Fruit fly (Drosophila melanogaster) whole organism, wandering third instar larva: ENCODE data around the gene CREG.

ENCODE experiments used
- Abd-B ChIP-seq: fragments of >200 bp; optimal IDR thresholded peaks from 2 replicates; lab custom pipeline; 2017; ENCODE audit warnings: missing biosample characterization, missing genetic modification characterization
- CG32264 ChIP-seq: fragments of 200-800 bp; sonication (Bioruptor generic); optimal IDR thresholded peaks from 2 replicates; lab custom pipeline; 2016; ENCODE audit warnings: missing biosample characterization, missing genetic modification characterization
- CG9705 ChIP-seq: fragments of 200-800 bp; sonication (Bioruptor generic); optimal IDR thresholded peaks from 2 replicates; lab custom pipeline; 2018; ENCODE audit warnings: missing biosample characterization, mild to moderate bottlenecking, missing genetic modification characterization
- CrebA ChIP-seq: fragments of 200-800 bp; sonication (Bioruptor generic); optimal IDR thresholded peaks from 2 replicates; lab custom pipeline; 2016; ENCODE audit warnings: missing biosample characterization, mild to moderate bottlenecking, missing genetic modification characterization, borderline replicate concordance
- Dfd ChIP-seq: fragments of >200 bp; optimal IDR thresholded peaks from 2 replicates; lab custom pipeline; 2017; ENCODE audit warnings: missing biosample characterization, missing genetic modification characterization
- Dif ChIP-seq: fragments of 200-275, 200-300 bp; sonication (Bioruptor generic); optimal IDR thresholded peaks from 2 replicates; lab custom pipeline; 2018; ENCODE audit warnings: missing biosample characterization, missing genetic modification characterization; ENCODE audit not compliant: partially characterized antibody
- GATAd ChIP-seq: sonication (Bioruptor generic); optimal IDR thresholded peaks from 2 replicates; lab custom pipeline; 2016; ENCODE audit warnings: missing biosample characterization, missing genetic modification characterization
- HLH106 ChIP-seq: fragments of 200-800 bp; optimal IDR thresholded peaks from 3 replicates; lab custom pipeline; 2019; ENCODE audit warnings: missing biosample characterization, mild to moderate bottlenecking, missing genetic modification characterization, moderate library complexity
- Hnf4 ChIP-seq: fragments of 200-800 bp; sonication (Bioruptor generic); optimal IDR thresholded peaks from 2 replicates; lab custom pipeline; 2016; ENCODE audit warnings: missing biosample characterization, mild to moderate bottlenecking, missing genetic modification characterization
- Hr78 ChIP-seq: fragments of >200 bp; optimal IDR thresholded peaks from 2 replicates; lab custom pipeline; 2017; ENCODE audit warnings: missing biosample characterization, missing genetic modification characterization
- Hr83 ChIP-seq: fragments of 200-300 bp; sonication (Bioruptor generic); optimal IDR thresholded peaks from 2 replicates; lab custom pipeline; 2016; ENCODE audit warnings: missing biosample characterization, mild to moderate bottlenecking, missing genetic modification characterization, moderate library complexity; ENCODE audit not compliant: poor library complexity, severe bottlenecking
- Jra ChIP-seq: sonication (Bioruptor generic); optimal IDR thresholded peaks from 2 replicates; lab custom pipeline; 2016; ENCODE audit warnings: missing biosample characterization, missing genetic modification characterization
- Mio ChIP-seq: sonication (Bioruptor generic); optimal IDR thresholded peaks from 2 replicates; lab custom pipeline; 2016; ENCODE audit warnings: missing biosample characterization, missing genetic modification characterization
- Myc ChIP-seq: fragments of >200 bp; optimal IDR thresholded peaks from 2 replicates; lab custom pipeline; 2017
- N ChIP-seq: fragments of >200 bp; optimal IDR thresholded peaks from 2 replicates; lab custom pipeline; 2018; ENCODE audit warnings: missing biosample characterization, missing external identifiers, missing genetic modification characterization
- OdsH ChIP-seq: fragments of 200-800 bp; sonication (Bioruptor generic); optimal IDR thresholded peaks from 2 replicates; lab custom pipeline; 2016; ENCODE audit warnings: missing biosample characterization, mild to moderate bottlenecking, missing genetic modification characterization
- Rel ChIP-seq, 2 experiments: fragments of 200-800 bp; sonication (Bioruptor generic) in 1 of 2; optimal IDR thresholded peaks; 2 replicates in 1 of 2; 3 replicates in 1 of 2; lab custom pipeline; 2016 to 2019; ENCODE audit warnings: mild to moderate bottlenecking in 2 of 2, missing biosample characterization in 2 of 2, missing genetic modification characterization in 2 of 2, moderate library complexity in 1 of 2
- Sp1 ChIP-seq: fragments of 200-800 bp; sonication (Bioruptor generic); optimal IDR thresholded peaks from 3 replicates; lab custom pipeline; 2019; ENCODE audit warnings: missing biosample characterization, mild to moderate bottlenecking, missing genetic modification characterization, moderate library complexity
- Vsx2 ChIP-seq: fragments of 200-300, 225-300 bp; sonication (Bioruptor generic); optimal IDR thresholded peaks from 2 replicates; lab custom pipeline; 2018; ENCODE audit warnings: missing biosample characterization, missing genetic modification characterization; ENCODE audit not compliant: partially characterized antibody
- br ChIP-seq: fragments of 200-800 bp; sonication (Bioruptor generic); optimal IDR thresholded peaks from 2 replicates; lab custom pipeline; 2016; ENCODE audit warnings: missing biosample characterization, missing genetic modification characterization
- brk ChIP-seq: fragments of 200-800 bp; sonication (Bioruptor generic); optimal IDR thresholded peaks from 2 replicates; lab custom pipeline; 2016; ENCODE audit warnings: missing biosample characterization, mild to moderate bottlenecking, missing genetic modification characterization
- dl ChIP-seq, 2 experiments: fragments of 175-275, 200-275 bp in 1 of 2; fragments of 200-275 bp in 1 of 2; sonication (Bioruptor generic); optimal IDR thresholded peaks; lab custom pipeline; 2018; ENCODE audit warnings: mild to moderate bottlenecking in 2 of 2, missing biosample characterization in 2 of 2, missing genetic modification characterization in 2 of 2, moderate library complexity in 2 of 2; ENCODE audit not compliant: partially characterized antibody in 2 of 2, insufficient read depth in 1 of 2
- dmrt93B ChIP-seq: fragments of 200-800 bp; sonication (Bioruptor generic); optimal IDR thresholded peaks from 2 replicates; lab custom pipeline; 2018; ENCODE audit warnings: missing biosample characterization, mild to moderate bottlenecking, missing genetic modification characterization
- dsf ChIP-seq: sonication (Bioruptor generic); optimal IDR thresholded peaks from 2 replicates; lab custom pipeline; 2016; ENCODE audit warnings: missing biosample characterization, missing genetic modification characterization, borderline replicate concordance
- ey ChIP-seq: fragments of 200-800 bp; sonication (Bioruptor generic); optimal IDR thresholded peaks from 2 replicates; lab custom pipeline; 2016; ENCODE audit warnings: missing biosample characterization, missing genetic modification characterization
- foxo ChIP-seq, 2 experiments: fragments of 200-800 bp; sonication (Bioruptor generic); optimal IDR thresholded peaks; 2 replicates in 1 of 2; 3 replicates in 1 of 2; lab custom pipeline; 2016 to 2017; ENCODE audit warnings: missing biosample characterization in 2 of 2, missing genetic modification characterization in 2 of 2
- fru ChIP-seq: fragments of 200-800 bp; sonication (Bioruptor generic); optimal IDR thresholded peaks from 3 replicates; lab custom pipeline; 2016; ENCODE audit warnings: missing biosample characterization, mild to moderate bottlenecking, missing genetic modification characterization
- h ChIP-seq: fragments of 200-800 bp; sonication (Bioruptor generic); optimal IDR thresholded peaks from 3 replicates; lab custom pipeline; 2016; ENCODE audit warnings: missing biosample characterization, mild to moderate bottlenecking, missing genetic modification characterization
- jim ChIP-seq: fragments of 175-275, 200-325 bp; sonication (Bioruptor generic); optimal IDR thresholded peaks from 2 replicates; lab custom pipeline; 2016; ENCODE audit warnings: missing biosample characterization, mild to moderate bottlenecking, missing genetic modification characterization
- lola ChIP-seq: fragments of >200 bp; optimal IDR thresholded peaks from 2 replicates; lab custom pipeline; 2017; ENCODE audit warnings: missing biosample characterization, missing genetic modification characterization
- pan ChIP-seq: fragments of >200 bp; optimal IDR thresholded peaks from 2 replicates; lab custom pipeline; 2017
- psq ChIP-seq: fragments of 200-800 bp; sonication (Bioruptor generic); optimal IDR thresholded peaks from 3 replicates; lab custom pipeline; 2017; ENCODE audit warnings: missing biosample characterization, mild to moderate bottlenecking, missing genetic modification characterization, moderate library complexity
- rgr ChIP-seq: fragments of 200-800 bp; sonication (Bioruptor generic); optimal IDR thresholded peaks from 3 replicates; lab custom pipeline; 2016; ENCODE audit warnings: missing biosample characterization, mild to moderate bottlenecking, missing genetic modification characterization
- sage ChIP-seq: fragments of 200-800 bp; sonication (Bioruptor generic); optimal IDR thresholded peaks from 2 replicates; lab custom pipeline; 2016; ENCODE audit warnings: missing biosample characterization, mild to moderate bottlenecking, missing genetic modification characterization
- sv ChIP-seq: fragments of 200-800 bp; sonication (Bioruptor generic); optimal IDR thresholded peaks from 3 replicates; lab custom pipeline; 2016; ENCODE audit warnings: missing biosample characterization, missing genetic modification characterization
- tai ChIP-seq: sonication (Bioruptor generic); optimal IDR thresholded peaks from 2 replicates; lab custom pipeline; 2016; ENCODE audit warnings: missing biosample characterization, missing genetic modification characterization
- usp ChIP-seq: fragments of >200 bp; optimal IDR thresholded peaks from 2 replicates; lab custom pipeline; 2017; ENCODE audit warnings: missing biosample characterization, missing genetic modification characterization
- woc ChIP-seq: sonication (Bioruptor generic); optimal IDR thresholded peaks from 2 replicates; lab custom pipeline; 2016; ENCODE audit warnings: missing biosample characterization, mild to moderate bottlenecking, missing genetic modification characterization

The CREG gene

dm6 chr3R:17386168-17386819 lies 8.1 kb downstream of the CREG start:
- no peak for TF ChIP-seq usp (GFP tag; lab: Kevin White, UChicago)
- TF ChIP-seq pan (lab: Kevin White, UChicago) = no peak
- TF ChIP-seq dl (GFP tag; optimal IDR thresholded peaks at IDR 0.05; lab: Kevin White, UChicago; ENCODE audit: insufficient read depth in 1 of 2, partially characterized antibody in 2 of 2) = no peak
- TF ChIP-seq CrebA = no peak
- TF ChIP-seq Abd-B (GFP tag; lab: Kevin White, UChicago) = no peak
- TF ChIP-seq CG9705 (GFP tag; lab: Kevin White, UChicago) = peak; percentile 37
- peak; percentile 5 for TF ChIP-seq Dfd
- peak; percentile 52 for TF ChIP-seq woc (GFP tag; lab: Kevin White, UChicago)
- TF ChIP-seq ey (GFP tag; lab: Kevin White, UChicago) = peak; percentile 69
- TF ChIP-seq Dif = no peak
- TF ChIP-seq Hr78 (GFP tag; lab: Kevin White, UChicago) = no peak
- TF ChIP-seq rgr (GFP tag; lab: Kevin White, UChicago) = peak; percentile 64
- peak; percentile 4 for TF ChIP-seq CG32264 (GFP tag; lab: Kevin White, UChicago)
- TF ChIP-seq Myc = no peak
- TF ChIP-seq Jra (GFP tag; lab: Kevin White, UChicago) = no peak
- no peak for TF ChIP-seq tai (GFP tag; lab: Kevin White, UChicago)
- peak; percentile 73 for TF ChIP-seq fru (GFP tag; lab: Kevin White, UChicago)
- TF ChIP-seq psq (GFP tag; lab: Kevin White, UChicago) = peak; percentile 60
- peak; percentile 69 for TF ChIP-seq Hnf4 (GFP tag; lab: Kevin White, UChicago)
- TF ChIP-seq dsf (GFP tag; lab: Kevin White, UChicago) = no peak
- no peak for TF ChIP-seq jim (GFP tag; lab: Kevin White, UChicago)
- peak; percentile 63 for TF ChIP-seq OdsH (GFP tag; lab: Kevin White, UChicago)
- TF ChIP-seq HLH106 = peak; percentile 78
- no peak for TF ChIP-seq sage
- no peak for TF ChIP-seq Mio (GFP tag; lab: Kevin White, UChicago)
- TF ChIP-seq GATAd (GFP tag; lab: Kevin White, UChicago) = no peak
- no peak for TF ChIP-seq brk (GFP tag; lab: Kevin White, UChicago)
- no peak for TF ChIP-seq N (GFP tag; lab: Kevin White, UChicago)
- peak in 1 of 2 experiments; percentile 81 for TF ChIP-seq foxo (GFP tag; optimal IDR thresholded peaks at IDR 0.05; lab: Kevin White, UChicago)
- peak; percentile 65 for TF ChIP-seq dmrt93B (GFP tag; lab: Kevin White, UChicago)
- TF ChIP-seq h = peak; percentile 84
- TF ChIP-seq br (GFP tag; lab: Kevin White, UChicago) = peak; percentile 71
- TF ChIP-seq Rel (GFP tag; optimal IDR thresholded peaks at IDR 0.05; lab: Kevin White, UChicago) = no peak
- TF ChIP-seq Rel (tag; optimal IDR thresholded peaks at IDR 0.05; lab: Kevin White, UChicago) = peak; percentile 83
- TF ChIP-seq Hr83 (GFP tag; lab: Kevin White, UChicago) = no peak
- TF ChIP-seq Vsx2 (GFP tag; lab: Kevin White, UChicago) = no peak
- peak; percentile 11 for TF ChIP-seq sv (GFP tag; lab: Kevin White, UChicago)
- TF ChIP-seq Sp1 (GFP tag; lab: Kevin White, UChicago) = peak; percentile 48
- no peak for TF ChIP-seq lola (GFP tag; lab: Kevin White, UChicago)

dm6 chr3R:17385329-17386019 lies 9.0 kb downstream of the CREG start:
- TF ChIP-seq GATAd (GFP tag; lab: Kevin White, UChicago) (peak; percentile 30), fru (GFP tag; lab: Kevin White, UChicago) (peak; percentile 64), brk (GFP tag; lab: Kevin White, UChicago) (peak; percentile 53), Jra (GFP tag; lab: Kevin White, UChicago) (peak; percentile 72), psq (GFP tag; lab: Kevin White, UChicago) (peak; percentile 30), Sp1 (GFP tag; lab: Kevin White, UChicago) (peak; percentile 59), dmrt93B (GFP tag; lab: Kevin White, UChicago) (peak; percentile 24), ey (GFP tag; lab: Kevin White, UChicago) (peak; percentile 46), usp (GFP tag; lab: Kevin White, UChicago) (no peak), tai (GFP tag; lab: Kevin White, UChicago) (peak; percentile 69), Hr83 (GFP tag; lab: Kevin White, UChicago) (peak; percentile 94), Abd-B (GFP tag; lab: Kevin White, UChicago) (no peak), HLH106 (peak; percentile 57), sv (GFP tag; lab: Kevin White, UChicago) (peak; percentile 52), Hr78 (GFP tag; lab: Kevin White, UChicago) (no peak), foxo (GFP tag; optimal IDR thresholded peaks at IDR 0.05; lab: Kevin White, UChicago) (peak in 1 of 2 experiments; percentile 83), Mio (GFP tag; lab: Kevin White, UChicago) (no peak), Dfd (no peak), pan (lab: Kevin White, UChicago) (no peak), Dif (no peak), h (peak; percentile 69), OdsH (GFP tag; lab: Kevin White, UChicago) (peak; percentile 25), br (GFP tag; lab: Kevin White, UChicago) (peak; percentile 65), CrebA (no peak), sage (peak; percentile 37), Rel (GFP tag; optimal IDR thresholded peaks at IDR 0.05; lab: Kevin White, UChicago) (no peak), Rel (tag; optimal IDR thresholded peaks at IDR 0.05; lab: Kevin White, UChicago) (peak; percentile 99), Vsx2 (GFP tag; lab: Kevin White, UChicago) (peak; percentile 97), Hnf4 (GFP tag; lab: Kevin White, UChicago) (peak; percentile 83), CG9705 (GFP tag; lab: Kevin White, UChicago) (peak; percentile 43), N (GFP tag; lab: Kevin White, UChicago) (no peak), jim (GFP tag; lab: Kevin White, UChicago) (peak; percentile 58), CG32264 (GFP tag; lab: Kevin White, UChicago) (peak; percentile 52), dl (GFP tag; optimal IDR thresholded peaks at IDR 0.05; lab: Kevin White, UChicago; ENCODE audit: insufficient read depth in 1 of 2, partially characterized antibody in 2 of 2) (peak in 1 of 2 experiments; percentile 17), dsf (GFP tag; lab: Kevin White, UChicago) (peak; percentile 60), woc (GFP tag; lab: Kevin White, UChicago) (peak; percentile 2), Myc (peak; percentile 56)
